Worm (Caenorhabditis elegans) whole organism, dauer: Measurements from ENCODE around the gene R01H2.4.

Experiments used
- unc-62 ChIP-seq: sonication (generic microtip); optimal IDR thresholded peaks from 2 replicates; lab custom pipeline; 2017; ENCODE audit warnings: missing biosample characterization, missing genetic modification reagents, missing genetic modification characterization

R01H2.4 gene

ce11 chrIII:7032070-7032469, 32.0 kb downstream of the R01H2.4 start:
- no peak for TF ChIP-seq unc-62 (GFP tag; lab: Kevin White, UChicago)

ce11 chrIII:7030044-7030804, 33.9 kb downstream of the R01H2.4 start:
- TF ChIP-seq unc-62 (GFP tag; lab: Kevin White, UChicago): no peak

ce11 chrIII:7029105-7029504, 35.0 kb downstream of the R01H2.4 start, which contains the start of gene cyk-1:
cyk-1 (minus strand) TSS chrIII:7029205.
- TF ChIP-seq unc-62 (GFP tag; lab: Kevin White, UChicago): no peak

- no peak for TF ChIP-seq unc-62 (GFP tag; lab: Kevin White, UChicago)
Observed at ce11 chrIII:7025839-7026238, 38.2 kb downstream of the R01H2.4 start.

DNA sequence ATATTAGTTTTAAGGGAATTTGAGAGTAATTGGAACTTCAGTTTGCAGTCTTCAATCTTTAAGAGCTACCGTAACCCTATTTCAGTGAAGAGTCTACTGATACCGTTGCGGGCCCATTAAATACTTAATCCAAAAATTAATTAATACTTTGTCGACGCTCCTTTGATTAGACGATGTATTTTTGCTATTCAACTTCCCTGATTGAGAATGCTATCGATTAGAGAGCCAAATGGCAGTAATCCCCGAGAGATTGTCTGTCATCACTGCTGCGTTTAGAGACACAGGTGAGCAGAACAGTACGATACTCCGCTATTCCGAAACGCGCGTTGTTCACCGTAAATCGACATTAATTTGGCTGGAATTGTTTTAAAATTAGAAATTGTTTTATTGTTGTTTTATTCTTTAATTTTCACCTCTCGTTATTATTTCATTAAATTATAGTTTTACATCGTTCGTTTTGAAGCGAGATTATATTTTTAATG, 42.9 kb downstream of the R01H2.4 start, which contains the start of gene rfl-1:
TSS of gene rfl-1 (plus strand) at position 51 of the 482 bp plus-strand sequence.
- TF ChIP-seq unc-62 (GFP tag; lab: Kevin White, UChicago): no peak

DNA sequence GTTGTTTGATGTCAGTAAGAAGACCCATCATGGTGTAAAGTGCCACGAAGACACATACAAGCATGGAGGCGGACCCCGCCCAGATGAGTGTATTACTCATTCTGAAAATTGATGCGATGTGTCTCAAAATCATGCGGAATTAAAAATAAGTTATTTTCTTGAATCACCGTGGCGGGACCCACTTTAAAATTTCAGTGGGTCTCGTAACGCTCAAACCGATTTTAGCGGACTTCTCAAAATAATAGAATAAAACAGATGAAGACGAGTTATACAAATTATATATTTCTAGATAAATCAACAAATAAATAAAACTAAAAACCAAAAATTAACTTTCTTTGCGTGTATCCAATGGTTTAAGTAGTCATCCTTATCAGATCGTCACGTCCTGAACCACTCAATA, 43.6 kb downstream of the R01H2.4 start, which contains the start of gene col-8:
TSS of gene col-8 (minus strand) at position 101 of the 400 bp plus-strand sequence.
- TF ChIP-seq unc-62 (GFP tag; lab: Kevin White, UChicago): no peak

- TF ChIP-seq unc-62 (GFP tag; lab: Kevin White, UChicago): no peak
Observed at ce11 chrIII:7019724-7020123, 44.4 kb downstream of the R01H2.4 start.

DNA sequence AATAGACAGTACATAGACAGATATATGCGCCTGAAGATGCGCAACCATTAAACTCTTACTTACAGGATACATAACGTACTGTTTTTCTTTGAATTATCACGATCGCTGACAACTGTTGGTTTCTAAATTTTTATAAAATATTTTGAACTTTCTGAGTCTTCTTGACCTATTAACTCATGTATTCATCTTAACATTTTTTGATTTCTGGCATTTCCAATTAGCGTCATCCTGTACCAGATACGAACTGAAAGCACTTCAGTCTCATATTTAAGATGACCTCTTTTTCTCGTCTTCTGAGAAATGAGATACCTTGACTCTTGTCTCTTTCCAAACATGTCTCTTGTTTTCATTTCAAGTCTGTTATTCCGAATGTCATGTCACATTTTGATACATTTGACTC, 50.3 kb downstream of the R01H2.4 start:
- TF ChIP-seq unc-62 (GFP tag; lab: Kevin White, UChicago): no peak

- no peak for TF ChIP-seq unc-62 (GFP tag; lab: Kevin White, UChicago)
Observed at ce11 chrIII:7012060-7012459, 52.0 kb downstream of the R01H2.4 start.
